Worm (Caenorhabditis elegans) whole organism, early embryonic: ENCODE data around the gene F01F1.14.

Source experiments
- flt-1 ChIP-seq: fragments of 200-800 bp; sonication (Bioruptor generic); IDR thresholded peaks from 2 replicates; pipeline ENCODE4 v1.3.6; 2022; ENCODE audit warnings: missing genetic modification characterization, missing compliant biosample characterization
- scrt-1 ChIP-seq: fragments of 200-800 bp; sonication (Bioruptor generic); IDR thresholded peaks from 2 replicates; pipeline ENCODE4 v1.3.6; 2022; ENCODE audit warnings: missing genetic modification characterization, missing compliant biosample characterization

ce11 chrIII:5874664-5875417 lies 7.9 kb downstream of the F01F1.14 start:
- TF ChIP-seq scrt-1 (GFP tag; lab: Robert Waterston, UW) (no peak), flt-1 (GFP tag; lab: Robert Waterston, UW) (no peak)
